Fruit fly (Drosophila melanogaster) whole organism, prepupa: ENCODE measurements around the gene CG7655.

Experiments
- CG10631 ChIP-seq: fragments of 200-800 bp; sonication (Bioruptor generic); optimal IDR thresholded peaks from 2 replicates; lab custom pipeline; 2016; ENCODE audit warnings: missing biosample characterization, missing genetic modification characterization
- CG10669 ChIP-seq: fragments of 200-800 bp; sonication (Bioruptor generic); optimal IDR thresholded peaks from 3 replicates; lab custom pipeline; 2018; ENCODE audit warnings: missing biosample characterization, mild to moderate bottlenecking, missing genetic modification characterization, moderate library complexity
- CG11294 ChIP-seq: fragments of 200-800 bp; sonication (Bioruptor generic); IDR thresholded peaks from 2 replicates; pipeline ENCODE4 v1.3.6; 2022; ENCODE audit warnings: missing biosample characterization, missing genetic modification characterization
- CG11902 ChIP-seq: fragments of 200-800 bp; sonication (Bioruptor generic); optimal IDR thresholded peaks from 3 replicates; lab custom pipeline; 2016; ENCODE audit warnings: missing biosample characterization, missing genetic modification characterization
- CG15336 ChIP-seq: fragments of 200-800 bp; sonication (Bioruptor generic); IDR thresholded peaks from 2 replicates; pipeline ENCODE4 v1.3.6; 2022; ENCODE audit warnings: missing biosample characterization, missing genetic modification characterization
- CG1621 ChIP-seq: fragments of 200-800 bp; sonication (Bioruptor generic); optimal IDR thresholded peaks from 3 replicates; lab custom pipeline; 2018; ENCODE audit warnings: missing biosample characterization, mild to moderate bottlenecking, missing genetic modification characterization
- CG3032 ChIP-seq: fragments of 200-800 bp; optimal IDR thresholded peaks from 2 replicates; lab custom pipeline; 2019; ENCODE audit warnings: missing biosample characterization, mild to moderate bottlenecking, missing genetic modification characterization, moderate library complexity
- CG32006 ChIP-seq: fragments of 200-800 bp; sonication (Bioruptor generic); optimal IDR thresholded peaks from 3 replicates; lab custom pipeline; 2017; ENCODE audit warnings: missing biosample characterization, mild to moderate bottlenecking, missing genetic modification characterization
- CG34406 ChIP-seq: fragments of 200-800 bp; sonication (Bioruptor generic); optimal IDR thresholded peaks from 3 replicates; lab custom pipeline; 2016; ENCODE audit warnings: missing biosample characterization, missing genetic modification characterization
- CG3919 ChIP-seq: fragments of 200-800 bp; sonication (Bioruptor generic); optimal IDR thresholded peaks from 3 replicates; lab custom pipeline; 2016; ENCODE audit warnings: missing biosample characterization, missing genetic modification characterization
- CG6276 ChIP-seq: fragments of 200-800 bp; sonication (Bioruptor generic); optimal IDR thresholded peaks from 2 replicates; lab custom pipeline; 2017; ENCODE audit warnings: missing biosample characterization, mild to moderate bottlenecking, missing genetic modification characterization
- CG6792 ChIP-seq: fragments of 200-800 bp; sonication (Bioruptor generic); optimal IDR thresholded peaks from 3 replicates; lab custom pipeline; 2016; ENCODE audit warnings: missing biosample characterization, missing genetic modification characterization
- CG6808 ChIP-seq: fragments of 200-800 bp; sonication (Bioruptor generic); optimal IDR thresholded peaks from 3 replicates; lab custom pipeline; 2017; ENCODE audit warnings: missing biosample characterization, missing genetic modification characterization, mild to moderate bottlenecking, moderate library complexity, missing genetic modification reagents
- CG6854 ChIP-seq: fragments of 200-800 bp; sonication (Bioruptor generic); optimal IDR thresholded peaks from 2 replicates; lab custom pipeline; 2017; ENCODE audit warnings: missing biosample characterization, mild to moderate bottlenecking, missing genetic modification characterization
- CG7368 ChIP-seq: fragments of 200-800 bp; sonication (Bioruptor generic); optimal IDR thresholded peaks from 3 replicates; lab custom pipeline; 2016; ENCODE audit warnings: missing biosample characterization, missing genetic modification characterization
- CG8119 ChIP-seq: fragments of 200-800 bp; sonication (Bioruptor generic); IDR thresholded peaks from 3 replicates; pipeline ENCODE4 v1.3.6; 2022; ENCODE audit warnings: missing biosample characterization, missing genetic modification characterization
- CG8319 ChIP-seq: fragments of 200-800 bp; sonication (Bioruptor generic); optimal IDR thresholded peaks from 3 replicates; lab custom pipeline; 2016; ENCODE audit warnings: missing biosample characterization, missing genetic modification characterization
- CG9139 ChIP-seq: fragments of 200-800 bp; sonication (Bioruptor generic); optimal IDR thresholded peaks from 3 replicates; lab custom pipeline; 2017; ENCODE audit warnings: missing biosample characterization, mild to moderate bottlenecking, missing genetic modification characterization
- Eip78C ChIP-seq: fragments of 200-800 bp; sonication (Bioruptor generic); peaks from one replicate; lab custom pipeline; 2016; ENCODE audit warnings: missing biosample characterization, missing genetic modification characterization
- Ets21C ChIP-seq: fragments of 200-800 bp; sonication (Bioruptor generic); optimal IDR thresholded peaks from 3 replicates; lab custom pipeline; 2016; ENCODE audit warnings: missing biosample characterization, missing genetic modification characterization
- Gug ChIP-seq: fragments of 200-800 bp; sonication (Bioruptor generic); IDR thresholded peaks from 2 replicates; pipeline ENCODE4 v1.3.6; 2022; ENCODE audit warnings: missing biosample characterization, missing genetic modification characterization
- Hr38 ChIP-seq: sonication (Bioruptor generic); optimal IDR thresholded peaks from 2 replicates; lab custom pipeline; 2016; ENCODE audit warnings: missing biosample characterization, missing genetic modification characterization
- Hr39 ChIP-seq: fragments of 200-800 bp; sonication (Bioruptor generic); optimal IDR thresholded peaks from 2 replicates; lab custom pipeline; 2016; ENCODE audit warnings: missing biosample characterization, missing genetic modification characterization
- Hr4 ChIP-seq: fragments of 200-800 bp; sonication (Bioruptor generic); optimal IDR thresholded peaks from 3 replicates; lab custom pipeline; 2016; ENCODE audit warnings: missing biosample characterization, missing genetic modification characterization
- Lpt ChIP-seq: fragments of 200-800 bp; sonication (Bioruptor generic); optimal IDR thresholded peaks from 3 replicates; lab custom pipeline; 2016; ENCODE audit warnings: missing biosample characterization, missing genetic modification characterization
- Met ChIP-seq: fragments of 200-800 bp; sonication (Bioruptor generic); optimal IDR thresholded peaks from 3 replicates; lab custom pipeline; 2016; ENCODE audit warnings: missing biosample characterization, missing genetic modification characterization
- OdsH ChIP-seq: fragments of 200-800 bp; sonication (Bioruptor generic); optimal IDR thresholded peaks from 3 replicates; lab custom pipeline; 2016; ENCODE audit warnings: missing biosample characterization, missing genetic modification characterization
- Smox ChIP-seq: fragments of 200-800 bp; sonication (Bioruptor generic); optimal IDR thresholded peaks from 3 replicates; lab custom pipeline; 2016; ENCODE audit warnings: missing biosample characterization, missing genetic modification characterization
- Sox14 ChIP-seq: fragments of 200-800 bp; sonication (Bioruptor generic); optimal IDR thresholded peaks from 3 replicates; lab custom pipeline; 2016; ENCODE audit warnings: missing biosample characterization, missing genetic modification characterization
- Sox15 ChIP-seq: fragments of 200-800 bp; sonication (Bioruptor generic); optimal IDR thresholded peaks from 3 replicates; lab custom pipeline; 2016; ENCODE audit warnings: missing biosample characterization, missing genetic modification characterization
- achi ChIP-seq: fragments of 200-800 bp; sonication (Bioruptor generic); optimal IDR thresholded peaks from 3 replicates; lab custom pipeline; 2016; ENCODE audit warnings: missing biosample characterization, missing genetic modification characterization
- cyc ChIP-seq: fragments of 200-800 bp; sonication (Bioruptor generic); optimal IDR thresholded peaks from 3 replicates; lab custom pipeline; 2016; ENCODE audit warnings: missing biosample characterization, missing genetic modification characterization
- dsx ChIP-seq: fragments of 200-800 bp; optimal IDR thresholded peaks from 3 replicates; lab custom pipeline; 2019; ENCODE audit warnings: missing biosample characterization, mild to moderate bottlenecking, missing genetic modification characterization, moderate library complexity; ENCODE audit not compliant: poor library complexity, severe bottlenecking
- eg ChIP-seq: fragments of 200-800 bp; sonication (Bioruptor generic); IDR thresholded peaks from 3 replicates; pipeline ENCODE4 v1.3.6; 2022; ENCODE audit warnings: missing biosample characterization, missing genetic modification characterization
- fd59A ChIP-seq: fragments of 200-800 bp; sonication (Bioruptor generic); optimal IDR thresholded peaks from 2 replicates; lab custom pipeline; 2017; ENCODE audit warnings: missing biosample characterization, mild to moderate bottlenecking, missing genetic modification characterization, missing genetic modification reagents
- fd85E ChIP-seq: fragments of 200-800 bp; sonication (Bioruptor generic); optimal IDR thresholded peaks from 3 replicates; lab custom pipeline; 2016; ENCODE audit warnings: missing biosample characterization, missing genetic modification characterization
- fkh ChIP-seq: fragments of 200-800 bp; sonication (Bioruptor generic); optimal IDR thresholded peaks from 3 replicates; lab custom pipeline; 2017; ENCODE audit warnings: missing biosample characterization, mild to moderate bottlenecking, missing genetic modification characterization, moderate library complexity
- lz ChIP-seq: fragments of 200-800 bp; sonication (Bioruptor generic); optimal IDR thresholded peaks from 3 replicates; lab custom pipeline; 2016; ENCODE audit warnings: missing biosample characterization, missing genetic modification characterization
- net ChIP-seq: fragments of 200-800 bp; sonication (Bioruptor generic); optimal IDR thresholded peaks from 3 replicates; lab custom pipeline; 2016; ENCODE audit warnings: missing biosample characterization, missing genetic modification characterization
- salr ChIP-seq, 2 experiments: fragments of 200-800 bp; sonication (Bioruptor generic); optimal IDR thresholded peaks; 3 replicates each; lab custom pipeline; 2016 to 2018; ENCODE audit warnings: missing biosample characterization in 2 of 2, missing genetic modification characterization in 2 of 2, mild to moderate bottlenecking in 1 of 2
- spab ChIP-seq: fragments of 200-800 bp; sonication (Bioruptor generic); optimal IDR thresholded peaks from 2 replicates; lab custom pipeline; 2017; ENCODE audit warnings: missing biosample characterization, mild to moderate bottlenecking, missing genetic modification characterization, missing genetic modification reagents
- ss ChIP-seq, 2 experiments: fragments of 200-800 bp; sonication (Bioruptor generic); optimal IDR thresholded peaks; 2 replicates in 1 of 2; 3 replicates in 1 of 2; lab custom pipeline; 2017 to 2018; ENCODE audit warnings: mild to moderate bottlenecking in 2 of 2, missing biosample characterization in 2 of 2, missing genetic modification characterization in 2 of 2, moderate library complexity in 1 of 2
- svp ChIP-seq: fragments of 200-800 bp; sonication (Bioruptor generic); peaks from one replicate; lab custom pipeline; 2016; ENCODE audit warnings: missing biosample characterization, missing genetic modification characterization
- vri ChIP-seq: fragments of 200-800 bp; sonication (Bioruptor generic); optimal IDR thresholded peaks from 3 replicates; lab custom pipeline; 2016; ENCODE audit warnings: missing biosample characterization, mild to moderate bottlenecking, missing genetic modification characterization

CG7655 gene

dm6 chr3R:17716858-17717596 lies 34.6 kb downstream of the CG7655 start (continued):
- TF ChIP-seq lz (peak; percentile 10), CG11902 (GFP tag; lab: Kevin White, UChicago) (no peak), dsx (GFP tag; lab: Kevin White, UChicago) (peak; percentile 45), CG11294 (GFP tag; lab: Robert Waterston, UW) (no peak), CG10669 (no peak), cyc (no peak), OdsH (GFP tag; lab: Kevin White, UChicago) (no peak), Met (GFP tag; lab: Kevin White, UChicago) (peak; percentile 53), CG6792 (no peak), Gug (GFP tag; lab: Robert Waterston, UW) (no peak), CG6276 (GFP tag; lab: Kevin White, UChicago) (peak; percentile 8), Hr4 (GFP tag; lab: Kevin White, UChicago) (no peak), eg (GFP tag; lab: Robert Waterston, UW) (no peak), CG3032 (tag; lab: Kevin White, UChicago) (no peak), CG6854 (peak; percentile 59), Ets21C (GFP tag; lab: Kevin White, UChicago) (no peak), CG32006 (GFP tag; lab: Kevin White, UChicago) (peak; percentile 43), ss (GFP tag; optimal IDR thresholded peaks at IDR 0.05; lab: Kevin White, UChicago) (peak; percentile 69 to 76), CG6808 (GFP tag; lab: Kevin White, UChicago) (peak; percentile 42)

- TF ChIP-seq ss (GFP tag; optimal IDR thresholded peaks at IDR 0.05; lab: Kevin White, UChicago) (peak in 1 of 2 experiments; percentile 29), salr (GFP tag; optimal IDR thresholded peaks at IDR 0.05; lab: Kevin White, UChicago) (no peak), fd59A (GFP tag; lab: Kevin White, UChicago) (no peak), CG6854 (no peak), CG3919 (peak; percentile 20), dsx (GFP tag; lab: Kevin White, UChicago) (no peak), fkh (GFP tag; lab: Kevin White, UChicago) (no peak), fd85E (GFP tag; lab: Kevin White, UChicago) (no peak), CG7368 (no peak), achi (GFP tag; lab: Kevin White, UChicago) (no peak), Eip78C (GFP tag; lab: Kevin White, UChicago) (peak; percentile 52), net (GFP tag; lab: Kevin White, UChicago) (no peak), vri (no peak), CG6276 (GFP tag; lab: Kevin White, UChicago) (no peak), CG8119 (GFP tag; lab: Robert Waterston, UW) (no peak), Met (GFP tag; lab: Kevin White, UChicago) (no peak), CG9139 (GFP tag; lab: Kevin White, UChicago) (peak; percentile 3), svp (GFP tag; lab: Kevin White, UChicago) (peak; percentile 64), Lpt (no peak), Gug (GFP tag; lab: Robert Waterston, UW) (no peak), Sox15 (no peak), CG32006 (GFP tag; lab: Kevin White, UChicago) (no peak), CG10631 (GFP tag; lab: Kevin White, UChicago) (peak; percentile 2), spab (no peak), CG6792 (no peak), eg (GFP tag; lab: Robert Waterston, UW) (no peak), Smox (GFP tag; lab: Kevin White, UChicago) (peak; percentile 27), CG11902 (GFP tag; lab: Kevin White, UChicago) (no peak), Ets21C (GFP tag; lab: Kevin White, UChicago) (no peak), lz (peak; percentile 14), Sox14 (GFP tag; lab: Kevin White, UChicago) (peak; percentile 28), CG34406 (GFP tag; lab: Kevin White, UChicago) (no peak), CG1621 (tag; lab: Kevin White, UChicago) (no peak), CG15336 (no peak), CG3032 (tag; lab: Kevin White, UChicago) (peak; percentile 32), Hr39 (GFP tag; lab: Kevin White, UChicago) (peak; percentile 19), Hr38 (GFP tag; lab: Kevin White, UChicago) (no peak), CG8319 (GFP tag; lab: Kevin White, UChicago) (no peak)
Measured at dm6 chr3R:17718051-17718693, 35.7 kb downstream of the CG7655 start, which contains the start of gene osa. Gene osa (minus strand): TSS chr3R:17718350.
